Worm (Caenorhabditis elegans) whole organism, midembryonic: ENCODE data around the gene egl-19.

Source experiments
- T22C8.4 ChIP-seq: fragments of 200-800 bp; sonication (Bioruptor generic); IDR thresholded peaks from 2 replicates; pipeline ENCODE4 v1.3.6; 2022; ENCODE audit warnings: missing genetic modification characterization, missing compliant biosample characterization
- cog-1 ChIP-seq: sonication (generic microtip); optimal IDR thresholded peaks from 2 replicates; lab custom pipeline; 2016; ENCODE audit warnings: missing genetic modification characterization, missing compliant biosample characterization
- flt-1 ChIP-seq: fragments of 200-800 bp; sonication (Bioruptor generic); IDR thresholded peaks from 2 replicates; pipeline ENCODE4 v1.3.6; 2022; ENCODE audit warnings: missing genetic modification characterization, missing compliant biosample characterization
- klf-2 ChIP-seq: fragments of 200-800 bp; sonication (Bioruptor generic); conservative IDR thresholded peaks from 2 replicates; pipeline ENCODE4 v1.3.6; 2022; ENCODE audit warnings: missing genetic modification reagents, missing genetic modification characterization, missing compliant biosample characterization
- med-1 ChIP-seq: sonication (generic microtip); optimal IDR thresholded peaks from 2 replicates; lab custom pipeline; 2017; ENCODE audit warnings: missing genetic modification characterization, mild to moderate bottlenecking, missing compliant biosample characterization, antibody characterized with exemption, missing genetic modification reagents; ENCODE audit not compliant: insufficient read depth
- ref-1 ChIP-seq: fragments of 200-800 bp; sonication (Bioruptor generic); conservative IDR thresholded peaks from 2 replicates; pipeline ENCODE4 v1.3.6; 2022; ENCODE audit warnings: missing genetic modification reagents, missing genetic modification characterization, missing compliant biosample characterization
- tab-1 ChIP-seq: fragments of 200-800 bp; sonication (Bioruptor generic); IDR thresholded peaks from 2 replicates; pipeline ENCODE4 v1.3.6; 2022; ENCODE audit warnings: missing genetic modification characterization, missing compliant biosample characterization
- ztf-23 ChIP-seq: fragments of 200-800 bp; sonication (Bioruptor generic); IDR thresholded peaks from 2 replicates; pipeline ENCODE4 v1.3.6; 2022; ENCODE audit warnings: missing genetic modification reagents, missing genetic modification characterization, missing compliant biosample characterization
- ztf-29 ChIP-seq: fragments of 200-800 bp; sonication (Bioruptor generic); IDR thresholded peaks from 2 replicates; pipeline ENCODE4 v1.3.6; 2022; ENCODE audit warnings: missing genetic modification reagents, missing genetic modification characterization, missing compliant biosample characterization

egl-19 gene

ce11 chrIV:7414163-7414562 lies 8.8 kb downstream of the egl-19 start:
- TF ChIP-seq ztf-23 (GFP tag; lab: Robert Waterston, UW) (no peak), ztf-29 (GFP tag; lab: Robert Waterston, UW) (no peak), med-1 (GFP tag; lab: Kevin White, UChicago) (no peak), ref-1 (GFP tag; lab: Robert Waterston, UW) (no peak), cog-1 (tag; lab: Kevin White, UChicago) (no peak), tab-1 (GFP tag; lab: Robert Waterston, UW) (no peak), flt-1 (no peak), T22C8.4 (no peak), klf-2 (GFP tag; lab: Robert Waterston, UW) (no peak)

- TF ChIP-seq med-1 (GFP tag; lab: Kevin White, UChicago) (no peak), T22C8.4 (no peak), ztf-23 (GFP tag; lab: Robert Waterston, UW) (no peak), tab-1 (GFP tag; lab: Robert Waterston, UW) (no peak)
These were observed 13.4 kb downstream of the egl-19 start, which contains the start of gene B0496.6 for ce11 chrIV:7418818-7419217. Gene B0496.6 (plus strand): TSS chrIV:7419118.

- TF ChIP-seq flt-1 (no peak), T22C8.4 (no peak), klf-2 (GFP tag; lab: Robert Waterston, UW) (no peak), ref-1 (GFP tag; lab: Robert Waterston, UW) (no peak), ztf-29 (GFP tag; lab: Robert Waterston, UW) (no peak), cog-1 (tag; lab: Kevin White, UChicago) (no peak), ztf-23 (GFP tag; lab: Robert Waterston, UW) (no peak), med-1 (GFP tag; lab: Kevin White, UChicago) (no peak), tab-1 (GFP tag; lab: Robert Waterston, UW) (no peak)
These were observed 15.5 kb downstream of the egl-19 start, which contains the start of gene srtx-1 for ce11 chrIV:7420913-7421312. Gene srtx-1 (plus strand): TSS chrIV:7421213.

- no peak for TF ChIP-seq ref-1 (GFP tag; lab: Robert Waterston, UW)
- no peak for TF ChIP-seq cog-1 (tag; lab: Kevin White, UChicago)
- TF ChIP-seq ztf-23 (GFP tag; lab: Robert Waterston, UW) = no peak
- no peak for TF ChIP-seq tab-1 (GFP tag; lab: Robert Waterston, UW)
- no peak for TF ChIP-seq ztf-29 (GFP tag; lab: Robert Waterston, UW)
- TF ChIP-seq T22C8.4 = no peak
- no peak for TF ChIP-seq med-1 (GFP tag; lab: Kevin White, UChicago)
- no peak for TF ChIP-seq klf-2 (GFP tag; lab: Robert Waterston, UW)
- no peak for TF ChIP-seq flt-1
These were observed 18.8 kb downstream of the egl-19 start, which contains the start of gene unc-82 for ce11 chrIV:7424198-7424597. Gene unc-82 (plus strand): TSS chrIV:7424498.

ce11 chrIV:7426055-7426454 lies 20.7 kb downstream of the egl-19 start:
- TF ChIP-seq ztf-23 (GFP tag; lab: Robert Waterston, UW) = no peak
- no peak for TF ChIP-seq med-1 (GFP tag; lab: Kevin White, UChicago)
- no peak for TF ChIP-seq cog-1 (tag; lab: Kevin White, UChicago)
- TF ChIP-seq ref-1 (GFP tag; lab: Robert Waterston, UW) = no peak
- TF ChIP-seq tab-1 (GFP tag; lab: Robert Waterston, UW) = no peak
- TF ChIP-seq T22C8.4 = no peak
- no peak for TF ChIP-seq klf-2 (GFP tag; lab: Robert Waterston, UW)
- TF ChIP-seq flt-1 = no peak
- no peak for TF ChIP-seq ztf-29 (GFP tag; lab: Robert Waterston, UW)

ce11 chrIV:7428347-7428746 lies 23.0 kb downstream of the egl-19 start:
- TF ChIP-seq ztf-23 (GFP tag; lab: Robert Waterston, UW) (no peak), med-1 (GFP tag; lab: Kevin White, UChicago) (no peak), ztf-29 (GFP tag; lab: Robert Waterston, UW) (no peak), klf-2 (GFP tag; lab: Robert Waterston, UW) (no peak), cog-1 (tag; lab: Kevin White, UChicago) (no peak), T22C8.4 (no peak), flt-1 (no peak), tab-1 (GFP tag; lab: Robert Waterston, UW) (no peak)

- TF ChIP-seq tab-1 (GFP tag; lab: Robert Waterston, UW) = no peak
- no peak for TF ChIP-seq flt-1
- TF ChIP-seq ztf-23 (GFP tag; lab: Robert Waterston, UW) = no peak
- TF ChIP-seq klf-2 (GFP tag; lab: Robert Waterston, UW) = no peak
- no peak for TF ChIP-seq ref-1 (GFP tag; lab: Robert Waterston, UW)
- TF ChIP-seq cog-1 (tag; lab: Kevin White, UChicago) = no peak
These were observed 23.6 kb downstream of the egl-19 start for ce11 chrIV:7428998-7429397.

ce11 chrIV:7433858-7434257 lies 28.5 kb downstream of the egl-19 start, which contains the start of gene B0496.11:
Gene B0496.11 (minus strand): TSS chrIV:7433958.
- TF ChIP-seq klf-2 (GFP tag; lab: Robert Waterston, UW) = no peak
- no peak for TF ChIP-seq tab-1 (GFP tag; lab: Robert Waterston, UW)
- TF ChIP-seq ref-1 (GFP tag; lab: Robert Waterston, UW) = no peak
- no peak for TF ChIP-seq T22C8.4
- no peak for TF ChIP-seq ztf-29 (GFP tag; lab: Robert Waterston, UW)
- no peak for TF ChIP-seq flt-1
- no peak for TF ChIP-seq ztf-23 (GFP tag; lab: Robert Waterston, UW)
- no peak for TF ChIP-seq med-1 (GFP tag; lab: Kevin White, UChicago)
- TF ChIP-seq cog-1 (tag; lab: Kevin White, UChicago) = no peak

- TF ChIP-seq tab-1 (GFP tag; lab: Robert Waterston, UW) (no peak), ref-1 (GFP tag; lab: Robert Waterston, UW) (no peak), ztf-23 (GFP tag; lab: Robert Waterston, UW) (no peak), flt-1 (no peak), med-1 (GFP tag; lab: Kevin White, UChicago) (no peak), klf-2 (GFP tag; lab: Robert Waterston, UW) (no peak), T22C8.4 (no peak), ztf-29 (GFP tag; lab: Robert Waterston, UW) (no peak), cog-1 (tag; lab: Kevin White, UChicago) (no peak)
These were observed 34.0 kb downstream of the egl-19 start for ce11 chrIV:7439377-7439776.
